Fruit fly (Drosophila melanogaster) whole organism, prepupa: ENCODE measurements around the gene Sema1a.

Source experiments
- Blimp-1 ChIP-seq: fragments of 200-800 bp; sonication (Bioruptor generic); optimal IDR thresholded peaks from 3 replicates; lab custom pipeline; 2017; ENCODE audit warnings: missing biosample characterization, missing genetic modification characterization, mild to moderate bottlenecking, moderate library complexity, missing genetic modification reagents
- CG10669 ChIP-seq: fragments of 200-800 bp; sonication (Bioruptor generic); optimal IDR thresholded peaks from 3 replicates; lab custom pipeline; 2018; ENCODE audit warnings: missing biosample characterization, mild to moderate bottlenecking, missing genetic modification characterization, moderate library complexity
- CG11294 ChIP-seq: fragments of 200-800 bp; sonication (Bioruptor generic); IDR thresholded peaks from 2 replicates; pipeline ENCODE4 v1.3.6; 2022; ENCODE audit warnings: missing biosample characterization, missing genetic modification characterization
- CG11902 ChIP-seq: fragments of 200-800 bp; sonication (Bioruptor generic); optimal IDR thresholded peaks from 3 replicates; lab custom pipeline; 2016; ENCODE audit warnings: missing biosample characterization, missing genetic modification characterization
- CG15336 ChIP-seq: fragments of 200-800 bp; sonication (Bioruptor generic); IDR thresholded peaks from 2 replicates; pipeline ENCODE4 v1.3.6; 2022; ENCODE audit warnings: missing biosample characterization, missing genetic modification characterization
- CG16779 ChIP-seq: fragments of 200-800 bp; sonication (Bioruptor generic); optimal IDR thresholded peaks from 3 replicates; lab custom pipeline; 2017; ENCODE audit warnings: missing biosample characterization, mild to moderate bottlenecking, missing genetic modification characterization
- CG3032 ChIP-seq: fragments of 200-800 bp; optimal IDR thresholded peaks from 2 replicates; lab custom pipeline; 2019; ENCODE audit warnings: missing biosample characterization, mild to moderate bottlenecking, missing genetic modification characterization, moderate library complexity
- CG32006 ChIP-seq: fragments of 200-800 bp; sonication (Bioruptor generic); optimal IDR thresholded peaks from 3 replicates; lab custom pipeline; 2017; ENCODE audit warnings: missing biosample characterization, mild to moderate bottlenecking, missing genetic modification characterization
- CG3919 ChIP-seq: fragments of 200-800 bp; sonication (Bioruptor generic); optimal IDR thresholded peaks from 3 replicates; lab custom pipeline; 2016; ENCODE audit warnings: missing biosample characterization, missing genetic modification characterization
- CG4318 ChIP-seq: fragments of 200-800 bp; sonication (Bioruptor generic); optimal IDR thresholded peaks from 3 replicates; lab custom pipeline; 2017; ENCODE audit warnings: missing biosample characterization, mild to moderate bottlenecking, missing genetic modification characterization
- CG6163 ChIP-seq: fragments of 200-800 bp; sonication (Bioruptor generic); IDR thresholded peaks from 3 replicates; pipeline ENCODE4 v1.3.6; 2022; ENCODE audit warnings: missing biosample characterization, missing genetic modification characterization
- CG6792 ChIP-seq: fragments of 200-800 bp; sonication (Bioruptor generic); optimal IDR thresholded peaks from 3 replicates; lab custom pipeline; 2016; ENCODE audit warnings: missing biosample characterization, missing genetic modification characterization
- CG6808 ChIP-seq: fragments of 200-800 bp; sonication (Bioruptor generic); optimal IDR thresholded peaks from 3 replicates; lab custom pipeline; 2017; ENCODE audit warnings: missing biosample characterization, missing genetic modification characterization, mild to moderate bottlenecking, moderate library complexity, missing genetic modification reagents
- CG6854 ChIP-seq: fragments of 200-800 bp; sonication (Bioruptor generic); optimal IDR thresholded peaks from 2 replicates; lab custom pipeline; 2017; ENCODE audit warnings: missing biosample characterization, mild to moderate bottlenecking, missing genetic modification characterization
- CG7368 ChIP-seq: fragments of 200-800 bp; sonication (Bioruptor generic); optimal IDR thresholded peaks from 3 replicates; lab custom pipeline; 2016; ENCODE audit warnings: missing biosample characterization, missing genetic modification characterization
- CG8119 ChIP-seq: fragments of 200-800 bp; sonication (Bioruptor generic); IDR thresholded peaks from 3 replicates; pipeline ENCODE4 v1.3.6; 2022; ENCODE audit warnings: missing biosample characterization, missing genetic modification characterization
- CG8319 ChIP-seq: fragments of 200-800 bp; sonication (Bioruptor generic); optimal IDR thresholded peaks from 3 replicates; lab custom pipeline; 2016; ENCODE audit warnings: missing biosample characterization, missing genetic modification characterization
- Eip78C ChIP-seq: fragments of 200-800 bp; sonication (Bioruptor generic); peaks from one replicate; lab custom pipeline; 2016; ENCODE audit warnings: missing biosample characterization, missing genetic modification characterization
- Ets21C ChIP-seq: fragments of 200-800 bp; sonication (Bioruptor generic); optimal IDR thresholded peaks from 3 replicates; lab custom pipeline; 2016; ENCODE audit warnings: missing biosample characterization, missing genetic modification characterization
- Ets96B ChIP-seq: fragments of 200-800 bp; optimal IDR thresholded peaks from 2 replicates; lab custom pipeline; 2019; ENCODE audit warnings: missing biosample characterization, mild to moderate bottlenecking, missing genetic modification characterization, moderate library complexity
- Hr38 ChIP-seq: sonication (Bioruptor generic); optimal IDR thresholded peaks from 2 replicates; lab custom pipeline; 2016; ENCODE audit warnings: missing biosample characterization, missing genetic modification characterization
- Hr39 ChIP-seq: fragments of 200-800 bp; sonication (Bioruptor generic); optimal IDR thresholded peaks from 2 replicates; lab custom pipeline; 2016; ENCODE audit warnings: missing biosample characterization, missing genetic modification characterization
- Met ChIP-seq: fragments of 200-800 bp; sonication (Bioruptor generic); optimal IDR thresholded peaks from 3 replicates; lab custom pipeline; 2016; ENCODE audit warnings: missing biosample characterization, missing genetic modification characterization
- OdsH ChIP-seq: fragments of 200-800 bp; sonication (Bioruptor generic); optimal IDR thresholded peaks from 3 replicates; lab custom pipeline; 2016; ENCODE audit warnings: missing biosample characterization, missing genetic modification characterization
- Smox ChIP-seq: fragments of 200-800 bp; sonication (Bioruptor generic); optimal IDR thresholded peaks from 3 replicates; lab custom pipeline; 2016; ENCODE audit warnings: missing biosample characterization, missing genetic modification characterization
- Sox102F ChIP-seq: fragments of 200-800 bp; sonication (Bioruptor generic); optimal IDR thresholded peaks from 2 replicates; lab custom pipeline; 2016; ENCODE audit warnings: missing biosample characterization, mild to moderate bottlenecking, missing genetic modification characterization
- Sox15 ChIP-seq: fragments of 200-800 bp; sonication (Bioruptor generic); optimal IDR thresholded peaks from 3 replicates; lab custom pipeline; 2016; ENCODE audit warnings: missing biosample characterization, missing genetic modification characterization
- achi ChIP-seq: fragments of 200-800 bp; sonication (Bioruptor generic); optimal IDR thresholded peaks from 3 replicates; lab custom pipeline; 2016; ENCODE audit warnings: missing biosample characterization, missing genetic modification characterization
- eg ChIP-seq: fragments of 200-800 bp; sonication (Bioruptor generic); IDR thresholded peaks from 3 replicates; pipeline ENCODE4 v1.3.6; 2022; ENCODE audit warnings: missing biosample characterization, missing genetic modification characterization
- esn ChIP-seq: fragments of 200-800 bp; sonication (Bioruptor generic); optimal IDR thresholded peaks from 2 replicates; lab custom pipeline; 2016; ENCODE audit warnings: missing biosample characterization, mild to moderate bottlenecking, missing genetic modification characterization, moderate library complexity
- fd59A ChIP-seq: fragments of 200-800 bp; sonication (Bioruptor generic); optimal IDR thresholded peaks from 2 replicates; lab custom pipeline; 2017; ENCODE audit warnings: missing biosample characterization, mild to moderate bottlenecking, missing genetic modification characterization, missing genetic modification reagents
- fd85E ChIP-seq: fragments of 200-800 bp; sonication (Bioruptor generic); optimal IDR thresholded peaks from 3 replicates; lab custom pipeline; 2016; ENCODE audit warnings: missing biosample characterization, missing genetic modification characterization
- fkh ChIP-seq: fragments of 200-800 bp; sonication (Bioruptor generic); optimal IDR thresholded peaks from 3 replicates; lab custom pipeline; 2017; ENCODE audit warnings: missing biosample characterization, mild to moderate bottlenecking, missing genetic modification characterization, moderate library complexity
- lz ChIP-seq: fragments of 200-800 bp; sonication (Bioruptor generic); optimal IDR thresholded peaks from 3 replicates; lab custom pipeline; 2016; ENCODE audit warnings: missing biosample characterization, missing genetic modification characterization
- net ChIP-seq: fragments of 200-800 bp; sonication (Bioruptor generic); optimal IDR thresholded peaks from 3 replicates; lab custom pipeline; 2016; ENCODE audit warnings: missing biosample characterization, missing genetic modification characterization
- pdm3 ChIP-seq: fragments of 200-800 bp; sonication (Bioruptor generic); optimal IDR thresholded peaks from 3 replicates; lab custom pipeline; 2016; ENCODE audit warnings: missing biosample characterization, missing genetic modification characterization
- ss ChIP-seq, 2 experiments: fragments of 200-800 bp; sonication (Bioruptor generic); optimal IDR thresholded peaks; 2 replicates in 1 of 2; 3 replicates in 1 of 2; lab custom pipeline; 2017 to 2018; ENCODE audit warnings: mild to moderate bottlenecking in 2 of 2, missing biosample characterization in 2 of 2, missing genetic modification characterization in 2 of 2, moderate library complexity in 1 of 2
- svp ChIP-seq: fragments of 200-800 bp; sonication (Bioruptor generic); peaks from one replicate; lab custom pipeline; 2016; ENCODE audit warnings: missing biosample characterization, missing genetic modification characterization
- vri ChIP-seq: fragments of 200-800 bp; sonication (Bioruptor generic); optimal IDR thresholded peaks from 3 replicates; lab custom pipeline; 2016; ENCODE audit warnings: missing biosample characterization, mild to moderate bottlenecking, missing genetic modification characterization

Gene Sema1a

DNA sequence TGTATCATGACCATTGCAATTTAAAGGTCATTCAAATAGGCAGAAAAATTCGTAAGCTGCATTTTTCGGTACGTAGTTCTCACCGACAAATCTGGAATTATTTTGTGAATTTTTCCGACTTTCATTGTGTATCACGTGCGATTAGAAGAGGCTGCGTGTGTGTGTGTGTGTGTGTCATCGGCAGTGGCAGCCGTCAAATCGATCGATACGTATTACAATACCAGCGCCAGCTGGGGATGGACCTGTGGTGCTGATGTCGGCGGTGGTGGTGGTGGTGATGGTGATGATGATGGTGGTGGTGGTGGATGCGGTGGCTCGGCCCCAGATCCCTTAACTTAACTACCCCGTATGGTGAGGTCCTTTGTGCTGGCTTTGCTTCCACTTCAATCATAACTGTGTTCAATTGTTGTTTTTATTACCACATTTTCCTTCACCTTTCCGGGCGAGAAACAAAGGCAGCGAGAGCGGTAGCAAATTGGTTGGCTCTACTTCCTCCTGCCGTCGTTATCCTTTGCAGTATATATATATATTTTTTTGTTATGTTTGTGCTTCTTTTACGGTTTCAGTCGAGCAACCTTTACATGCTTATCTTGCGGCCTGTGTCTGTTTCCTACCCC is 70.1 kb downstream of the Sema1a start:
- TF ChIP-seq CG7368 = no peak

dm6 chr2L:8612688-8613087 is 70.7 kb downstream of the Sema1a start:
- TF ChIP-seq CG6854 (GFP tag; lab: Kevin White, UChicago) (no peak), svp (GFP tag; lab: Kevin White, UChicago) (peak; percentile 9), Eip78C (GFP tag; lab: Kevin White, UChicago) (peak; percentile 2)

DNA sequence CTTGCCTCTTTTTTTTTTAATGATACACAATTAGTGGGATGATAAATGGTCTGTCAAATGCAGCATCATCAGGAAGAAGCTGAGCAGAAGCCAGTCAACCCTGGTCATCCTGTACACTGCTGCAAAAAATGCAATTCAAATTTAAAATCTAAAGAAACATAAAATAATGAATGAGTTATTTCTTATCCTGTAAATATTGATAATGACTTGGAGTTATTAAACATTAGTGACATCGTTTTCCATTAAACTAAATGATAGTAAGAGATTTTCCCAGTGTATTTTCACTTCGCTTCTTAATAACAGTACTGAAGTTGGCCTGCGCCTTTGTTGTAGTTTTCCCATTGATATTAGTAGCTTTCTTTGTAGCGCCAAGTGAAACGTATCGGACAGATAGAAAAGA is 73.0 kb downstream of the Sema1a start:
- TF ChIP-seq CG6808 (no peak), vri (GFP tag; lab: Kevin White, UChicago) (no peak), CG11294 (GFP tag; lab: Robert Waterston, UW) (no peak), fkh (GFP tag; lab: Kevin White, UChicago) (no peak), CG32006 (GFP tag; lab: Kevin White, UChicago) (no peak), Smox (GFP tag; lab: Kevin White, UChicago) (no peak)

dm6 chr2L:8619583-8620232 is 77.8 kb downstream of the Sema1a start:
- TF ChIP-seq lz (GFP tag; lab: Kevin White, UChicago) = no peak
- TF ChIP-seq Ets96B (tag; lab: Kevin White, UChicago) = no peak
- no peak for TF ChIP-seq Hr39 (GFP tag; lab: Kevin White, UChicago)
- no peak for TF ChIP-seq CG4318 (GFP tag; lab: Kevin White, UChicago)
- TF ChIP-seq CG16779 (tag; lab: Kevin White, UChicago) = peak; percentile 21
- TF ChIP-seq Met (GFP tag; lab: Kevin White, UChicago) = peak; percentile 11
- peak in 1 of 2 experiments; percentile 23 for TF ChIP-seq ss (GFP tag; optimal IDR thresholded peaks at IDR 0.05; lab: Kevin White, UChicago)
- TF ChIP-seq CG6808 = no peak
- no peak for TF ChIP-seq CG15336 (GFP tag; lab: Robert Waterston, UW)
- peak; percentile 67 for TF ChIP-seq Eip78C (GFP tag; lab: Kevin White, UChicago)
- TF ChIP-seq Sox15 (GFP tag; lab: Kevin White, UChicago) = no peak
- TF ChIP-seq eg (GFP tag; lab: Robert Waterston, UW) = 0 out of 3 replicates have a peak, but pooled peaks have one; percentile 6
- no peak for TF ChIP-seq CG6792 (GFP tag; lab: Kevin White, UChicago)
- peak; percentile 42; the same call in 1 of the 3 replicates for TF ChIP-seq CG6163 (GFP tag; lab: Robert Waterston, UW)
- TF ChIP-seq OdsH (GFP tag; lab: Kevin White, UChicago) = no peak
- TF ChIP-seq svp (GFP tag; lab: Kevin White, UChicago) = peak; percentile 72
- no peak for TF ChIP-seq fd85E
- TF ChIP-seq net (GFP tag; lab: Kevin White, UChicago) = no peak
- no peak for TF ChIP-seq achi (GFP tag; lab: Kevin White, UChicago)
- no peak for TF ChIP-seq Blimp-1 (GFP tag; lab: Kevin White, UChicago)

DNA sequence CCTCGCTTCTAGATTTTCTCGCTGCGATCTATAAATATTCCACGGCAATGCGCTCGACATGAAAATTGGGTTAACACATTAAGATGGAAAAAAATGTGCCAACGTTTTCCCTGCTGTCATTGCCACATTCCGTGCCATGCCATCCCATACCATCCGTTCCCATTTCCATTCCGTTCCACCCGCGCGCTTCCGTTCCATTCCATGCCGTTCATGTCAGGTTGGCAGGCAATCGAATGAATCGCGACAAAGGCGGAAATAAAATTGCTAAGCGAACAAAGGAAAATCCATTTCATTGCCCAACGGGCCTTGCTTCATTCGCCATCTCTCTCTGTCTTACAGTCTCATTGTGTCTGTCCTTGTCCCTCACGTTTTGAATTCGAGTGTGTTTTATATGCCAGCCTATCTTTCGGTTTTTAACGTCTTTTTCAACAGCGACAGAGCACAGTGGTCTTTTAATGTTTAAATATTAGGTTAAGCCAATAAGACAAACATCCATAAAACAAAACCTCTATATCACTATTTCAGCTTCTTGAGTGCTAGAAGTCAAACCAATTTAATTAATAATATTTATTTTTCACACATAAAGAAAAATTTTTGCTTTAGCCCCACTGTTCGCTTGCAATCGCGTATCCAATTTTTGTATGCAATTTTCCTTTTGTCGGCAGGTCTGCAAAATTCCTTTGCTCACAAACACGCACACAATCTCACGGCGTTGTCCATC is 91.9 kb downstream of the Sema1a start:
- TF ChIP-seq Met (GFP tag; lab: Kevin White, UChicago) = peak; percentile 41
- peak; percentile 44 for TF ChIP-seq CG10669 (GFP tag; lab: Kevin White, UChicago)
- TF ChIP-seq CG11294 (GFP tag; lab: Robert Waterston, UW) = no peak
- no peak for TF ChIP-seq fd59A (GFP tag; lab: Kevin White, UChicago)
- no peak for TF ChIP-seq CG3032 (tag; lab: Kevin White, UChicago)
- no peak for TF ChIP-seq Eip78C (GFP tag; lab: Kevin White, UChicago)
- TF ChIP-seq CG6792 (GFP tag; lab: Kevin White, UChicago) = peak; percentile 29
- peak; percentile 8 for TF ChIP-seq Ets21C (GFP tag; lab: Kevin White, UChicago)
- TF ChIP-seq CG11902 = no peak
- TF ChIP-seq CG3919 (GFP tag; lab: Kevin White, UChicago) = peak; percentile 31
- TF ChIP-seq esn (GFP tag; lab: Kevin White, UChicago) = no peak
- TF ChIP-seq pdm3 = peak; percentile 14
- no peak for TF ChIP-seq vri (GFP tag; lab: Kevin White, UChicago)
- TF ChIP-seq CG8119 (GFP tag; lab: Robert Waterston, UW) = 0 out of 3 replicates have a peak, but pooled peaks have one; percentile 23
- TF ChIP-seq Sox102F (GFP tag; lab: Kevin White, UChicago) = peak; percentile 45
- TF ChIP-seq fd85E = no peak
- peak; percentile 77 for TF ChIP-seq svp (GFP tag; lab: Kevin White, UChicago)
- TF ChIP-seq OdsH (GFP tag; lab: Kevin White, UChicago) = peak; percentile 38
- TF ChIP-seq achi (GFP tag; lab: Kevin White, UChicago) = peak; percentile 41
- TF ChIP-seq Hr39 (GFP tag; lab: Kevin White, UChicago) = no peak
- no peak for TF ChIP-seq Hr38 (GFP tag; lab: Kevin White, UChicago)
- no peak for TF ChIP-seq Blimp-1 (GFP tag; lab: Kevin White, UChicago)
- TF ChIP-seq fkh (GFP tag; lab: Kevin White, UChicago) = no peak
- peak; percentile 31 for TF ChIP-seq Smox (GFP tag; lab: Kevin White, UChicago)
- TF ChIP-seq CG8319 = no peak
